Worm (Caenorhabditis elegans) whole organism, L4 larva: Measurements from ENCODE around the gene ncap-1.

ENCODE experiments used
- fkh-10 ChIP-seq: fragments of 150-350 bp; optimal IDR thresholded peaks from 2 replicates; lab custom pipeline; 2014; ENCODE audit warnings: missing biosample characterization, missing genetic modification reagents, missing genetic modification characterization
- nhr-11 ChIP-seq: fragments of 150-350 bp; optimal IDR thresholded peaks from 2 replicates; lab custom pipeline; 2014; ENCODE audit warnings: missing biosample characterization, missing genetic modification characterization
- nhr-77 ChIP-seq: fragments of 150-350 bp; optimal IDR thresholded peaks from 2 replicates; lab custom pipeline; 2014; ENCODE audit warnings: missing biosample characterization, missing genetic modification characterization
- pha-4 ChIP-seq, 2 experiments: fragments of 150-350 bp in 1 of 2; fragments of 200-800 bp in 1 of 2; sonication (Bioruptor generic) in 1 of 2; IDR thresholded peaks in 1 of 2; optimal IDR thresholded peaks in 1 of 2; 2 replicates each; pipeline versions ENCODE4 v1.3.6 to Lab custom; 2014 to 2022; ENCODE audit warnings: missing genetic modification characterization in 2 of 2, missing genetic modification reagents in 2 of 2, missing biosample characterization in 1 of 2, missing compliant biosample characterization in 1 of 2
- pqm-1 ChIP-seq: sonication (generic microtip); optimal IDR thresholded peaks from 2 replicates; lab custom pipeline; 2017; ENCODE audit warnings: missing biosample characterization, missing genetic modification characterization

- TF ChIP-seq pqm-1 (no peak), nhr-11 (tag; lab: Kevin White, UChicago) (no peak), nhr-77 (tag; lab: Kevin White, UChicago) (no peak), fkh-10 (GFP tag; lab: Kevin White, UChicago) (no peak), pha-4 (GFP tag; IDR thresholded peaks at IDR 0.05; lab: Robert Waterston, UW) (no peak), pha-4 (tag; optimal IDR thresholded peaks at IDR 0.05; lab: Kevin White, UChicago) (no peak)
Observed at ce11 chrII:2934354-2934753, 15.2 kb upstream of the ncap-1 start, which contains the start of gene irld-67.
